Fruit fly (Drosophila melanogaster) whole organism, prepupa: Measurements from ENCODE around the gene CG10486.

ENCODE experiments used
- CG10631 ChIP-seq: fragments of 200-800 bp; sonication (Bioruptor generic); optimal IDR thresholded peaks from 2 replicates; lab custom pipeline; 2016; ENCODE audit warnings: missing biosample characterization, missing genetic modification characterization
- CG10669 ChIP-seq: fragments of 200-800 bp; sonication (Bioruptor generic); optimal IDR thresholded peaks from 3 replicates; lab custom pipeline; 2018; ENCODE audit warnings: missing biosample characterization, mild to moderate bottlenecking, missing genetic modification characterization, moderate library complexity
- CG11294 ChIP-seq: fragments of 200-800 bp; sonication (Bioruptor generic); IDR thresholded peaks from 2 replicates; pipeline ENCODE4 v1.3.6; 2022; ENCODE audit warnings: missing biosample characterization, missing genetic modification characterization
- CG11762 ChIP-seq: fragments of 200-800 bp; sonication (Bioruptor generic); optimal IDR thresholded peaks from 3 replicates; lab custom pipeline; 2016; ENCODE audit warnings: missing biosample characterization, missing genetic modification characterization; ENCODE audit not compliant: insufficient read depth
- CG1621 ChIP-seq: fragments of 200-800 bp; sonication (Bioruptor generic); optimal IDR thresholded peaks from 3 replicates; lab custom pipeline; 2018; ENCODE audit warnings: missing biosample characterization, mild to moderate bottlenecking, missing genetic modification characterization
- CG3032 ChIP-seq: fragments of 200-800 bp; optimal IDR thresholded peaks from 2 replicates; lab custom pipeline; 2019; ENCODE audit warnings: missing biosample characterization, mild to moderate bottlenecking, missing genetic modification characterization, moderate library complexity
- CG31627 ChIP-seq: fragments of 200-800 bp; sonication (Bioruptor generic); optimal IDR thresholded peaks from 3 replicates; lab custom pipeline; 2016; ENCODE audit warnings: missing biosample characterization, missing genetic modification characterization
- CG32006 ChIP-seq: fragments of 200-800 bp; sonication (Bioruptor generic); optimal IDR thresholded peaks from 3 replicates; lab custom pipeline; 2017; ENCODE audit warnings: missing biosample characterization, mild to moderate bottlenecking, missing genetic modification characterization
- CG34406 ChIP-seq: fragments of 200-800 bp; sonication (Bioruptor generic); optimal IDR thresholded peaks from 3 replicates; lab custom pipeline; 2016; ENCODE audit warnings: missing biosample characterization, missing genetic modification characterization
- CG3919 ChIP-seq: fragments of 200-800 bp; sonication (Bioruptor generic); optimal IDR thresholded peaks from 3 replicates; lab custom pipeline; 2016; ENCODE audit warnings: missing biosample characterization, missing genetic modification characterization
- CG4318 ChIP-seq: fragments of 200-800 bp; sonication (Bioruptor generic); optimal IDR thresholded peaks from 3 replicates; lab custom pipeline; 2017; ENCODE audit warnings: missing biosample characterization, mild to moderate bottlenecking, missing genetic modification characterization
- CG6163 ChIP-seq: fragments of 200-800 bp; sonication (Bioruptor generic); IDR thresholded peaks from 3 replicates; pipeline ENCODE4 v1.3.6; 2022; ENCODE audit warnings: missing biosample characterization, missing genetic modification characterization
- CG6276 ChIP-seq: fragments of 200-800 bp; sonication (Bioruptor generic); optimal IDR thresholded peaks from 2 replicates; lab custom pipeline; 2017; ENCODE audit warnings: missing biosample characterization, mild to moderate bottlenecking, missing genetic modification characterization
- CG6792 ChIP-seq: fragments of 200-800 bp; sonication (Bioruptor generic); optimal IDR thresholded peaks from 3 replicates; lab custom pipeline; 2016; ENCODE audit warnings: missing biosample characterization, missing genetic modification characterization
- CG6808 ChIP-seq: fragments of 200-800 bp; sonication (Bioruptor generic); optimal IDR thresholded peaks from 3 replicates; lab custom pipeline; 2017; ENCODE audit warnings: missing biosample characterization, missing genetic modification characterization, mild to moderate bottlenecking, moderate library complexity, missing genetic modification reagents
- CG7368 ChIP-seq: fragments of 200-800 bp; sonication (Bioruptor generic); optimal IDR thresholded peaks from 3 replicates; lab custom pipeline; 2016; ENCODE audit warnings: missing biosample characterization, missing genetic modification characterization
- CG8119 ChIP-seq: fragments of 200-800 bp; sonication (Bioruptor generic); IDR thresholded peaks from 3 replicates; pipeline ENCODE4 v1.3.6; 2022; ENCODE audit warnings: missing biosample characterization, missing genetic modification characterization
- CG8319 ChIP-seq: fragments of 200-800 bp; sonication (Bioruptor generic); optimal IDR thresholded peaks from 3 replicates; lab custom pipeline; 2016; ENCODE audit warnings: missing biosample characterization, missing genetic modification characterization
- CG8632 ChIP-seq: fragments of 200-800 bp; sonication (Bioruptor generic); optimal IDR thresholded peaks from 3 replicates; lab custom pipeline; 2016; ENCODE audit warnings: missing biosample characterization, missing genetic modification characterization
- Eip78C ChIP-seq: fragments of 200-800 bp; sonication (Bioruptor generic); peaks from one replicate; lab custom pipeline; 2016; ENCODE audit warnings: missing biosample characterization, missing genetic modification characterization
- Ets21C ChIP-seq: fragments of 200-800 bp; sonication (Bioruptor generic); optimal IDR thresholded peaks from 3 replicates; lab custom pipeline; 2016; ENCODE audit warnings: missing biosample characterization, missing genetic modification characterization
- Ets96B ChIP-seq: fragments of 200-800 bp; optimal IDR thresholded peaks from 2 replicates; lab custom pipeline; 2019; ENCODE audit warnings: missing biosample characterization, mild to moderate bottlenecking, missing genetic modification characterization, moderate library complexity
- Hr38 ChIP-seq: sonication (Bioruptor generic); optimal IDR thresholded peaks from 2 replicates; lab custom pipeline; 2016; ENCODE audit warnings: missing biosample characterization, missing genetic modification characterization
- Hr39 ChIP-seq: fragments of 200-800 bp; sonication (Bioruptor generic); optimal IDR thresholded peaks from 2 replicates; lab custom pipeline; 2016; ENCODE audit warnings: missing biosample characterization, missing genetic modification characterization
- Hr4 ChIP-seq: fragments of 200-800 bp; sonication (Bioruptor generic); optimal IDR thresholded peaks from 3 replicates; lab custom pipeline; 2016; ENCODE audit warnings: missing biosample characterization, missing genetic modification characterization
- Lpt ChIP-seq: fragments of 200-800 bp; sonication (Bioruptor generic); optimal IDR thresholded peaks from 3 replicates; lab custom pipeline; 2016; ENCODE audit warnings: missing biosample characterization, missing genetic modification characterization
- OdsH ChIP-seq: fragments of 200-800 bp; sonication (Bioruptor generic); optimal IDR thresholded peaks from 3 replicates; lab custom pipeline; 2016; ENCODE audit warnings: missing biosample characterization, missing genetic modification characterization
- Sox102F ChIP-seq: fragments of 200-800 bp; sonication (Bioruptor generic); optimal IDR thresholded peaks from 2 replicates; lab custom pipeline; 2016; ENCODE audit warnings: missing biosample characterization, mild to moderate bottlenecking, missing genetic modification characterization
- Sox14 ChIP-seq: fragments of 200-800 bp; sonication (Bioruptor generic); optimal IDR thresholded peaks from 3 replicates; lab custom pipeline; 2016; ENCODE audit warnings: missing biosample characterization, missing genetic modification characterization
- achi ChIP-seq: fragments of 200-800 bp; sonication (Bioruptor generic); optimal IDR thresholded peaks from 3 replicates; lab custom pipeline; 2016; ENCODE audit warnings: missing biosample characterization, missing genetic modification characterization
- acj6 ChIP-seq: fragments of 200-800 bp; sonication (Bioruptor generic); optimal IDR thresholded peaks from 3 replicates; lab custom pipeline; 2016; ENCODE audit warnings: missing biosample characterization, missing genetic modification characterization
- dac ChIP-seq: fragments of 200-800 bp; sonication (Bioruptor generic); optimal IDR thresholded peaks from 2 replicates; lab custom pipeline; 2017; ENCODE audit warnings: missing biosample characterization, mild to moderate bottlenecking, missing genetic modification characterization
- dsx ChIP-seq: fragments of 200-800 bp; optimal IDR thresholded peaks from 3 replicates; lab custom pipeline; 2019; ENCODE audit warnings: missing biosample characterization, mild to moderate bottlenecking, missing genetic modification characterization, moderate library complexity; ENCODE audit not compliant: poor library complexity, severe bottlenecking
- eg ChIP-seq: fragments of 200-800 bp; sonication (Bioruptor generic); IDR thresholded peaks from 3 replicates; pipeline ENCODE4 v1.3.6; 2022; ENCODE audit warnings: missing biosample characterization, missing genetic modification characterization
- fd85E ChIP-seq: fragments of 200-800 bp; sonication (Bioruptor generic); optimal IDR thresholded peaks from 3 replicates; lab custom pipeline; 2016; ENCODE audit warnings: missing biosample characterization, missing genetic modification characterization
- fkh ChIP-seq: fragments of 200-800 bp; sonication (Bioruptor generic); optimal IDR thresholded peaks from 3 replicates; lab custom pipeline; 2017; ENCODE audit warnings: missing biosample characterization, mild to moderate bottlenecking, missing genetic modification characterization, moderate library complexity
- lz ChIP-seq: fragments of 200-800 bp; sonication (Bioruptor generic); optimal IDR thresholded peaks from 3 replicates; lab custom pipeline; 2016; ENCODE audit warnings: missing biosample characterization, missing genetic modification characterization
- net ChIP-seq: fragments of 200-800 bp; sonication (Bioruptor generic); optimal IDR thresholded peaks from 3 replicates; lab custom pipeline; 2016; ENCODE audit warnings: missing biosample characterization, missing genetic modification characterization
- salr ChIP-seq, 2 experiments: fragments of 200-800 bp; sonication (Bioruptor generic); optimal IDR thresholded peaks; 3 replicates each; lab custom pipeline; 2016 to 2018; ENCODE audit warnings: missing biosample characterization in 2 of 2, missing genetic modification characterization in 2 of 2, mild to moderate bottlenecking in 1 of 2
- spab ChIP-seq: fragments of 200-800 bp; sonication (Bioruptor generic); optimal IDR thresholded peaks from 2 replicates; lab custom pipeline; 2017; ENCODE audit warnings: missing biosample characterization, mild to moderate bottlenecking, missing genetic modification characterization, missing genetic modification reagents
- ss ChIP-seq, 2 experiments: fragments of 200-800 bp; sonication (Bioruptor generic); optimal IDR thresholded peaks; 2 replicates in 1 of 2; 3 replicates in 1 of 2; lab custom pipeline; 2017 to 2018; ENCODE audit warnings: mild to moderate bottlenecking in 2 of 2, missing biosample characterization in 2 of 2, missing genetic modification characterization in 2 of 2, moderate library complexity in 1 of 2
- svp ChIP-seq: fragments of 200-800 bp; sonication (Bioruptor generic); peaks from one replicate; lab custom pipeline; 2016; ENCODE audit warnings: missing biosample characterization, missing genetic modification characterization
- topi ChIP-seq: fragments of 200-800 bp; sonication (Bioruptor generic); optimal IDR thresholded peaks from 3 replicates; lab custom pipeline; 2016; ENCODE audit warnings: missing biosample characterization, missing genetic modification characterization
- vri ChIP-seq: fragments of 200-800 bp; sonication (Bioruptor generic); optimal IDR thresholded peaks from 3 replicates; lab custom pipeline; 2016; ENCODE audit warnings: missing biosample characterization, mild to moderate bottlenecking, missing genetic modification characterization

CG10486 gene

dm6 chr3L:5862994-5863393, 43.5 kb downstream of the CG10486 start (continued):
- TF ChIP-seq CG31627 (GFP tag; lab: Kevin White, UChicago) (peak; percentile 70), CG11762 (peak; percentile 47), achi (GFP tag; lab: Kevin White, UChicago) (peak; percentile 54), CG34406 (GFP tag; lab: Kevin White, UChicago) (peak; percentile 48), ss (GFP tag; optimal IDR thresholded peaks at IDR 0.05; lab: Kevin White, UChicago) (peak; percentile 44 to 48), fd85E (no peak), topi (GFP tag; lab: Kevin White, UChicago) (peak; percentile 70), CG6808 (GFP tag; lab: Kevin White, UChicago) (peak; percentile 68), Sox14 (GFP tag; lab: Kevin White, UChicago) (peak; percentile 59), vri (GFP tag; lab: Kevin White, UChicago) (peak; percentile 62), lz (GFP tag; lab: Kevin White, UChicago) (peak; percentile 72), acj6 (GFP tag; lab: Kevin White, UChicago) (peak; percentile 55), CG7368 (GFP tag; lab: Kevin White, UChicago) (peak; percentile 64), OdsH (GFP tag; lab: Kevin White, UChicago) (peak; percentile 57), net (GFP tag; lab: Kevin White, UChicago) (peak; percentile 42), Hr4 (GFP tag; lab: Kevin White, UChicago) (peak; percentile 6), CG8632 (GFP tag; lab: Kevin White, UChicago) (peak; percentile 58), dac (GFP tag; lab: Kevin White, UChicago) (no peak), CG10669 (GFP tag; lab: Kevin White, UChicago) (peak; percentile 54)

- TF ChIP-seq CG31627 (GFP tag; lab: Kevin White, UChicago) (no peak), CG6163 (GFP tag; lab: Robert Waterston, UW) (no peak), Hr4 (GFP tag; lab: Kevin White, UChicago) (no peak), Ets96B (tag; lab: Kevin White, UChicago) (no peak), OdsH (GFP tag; lab: Kevin White, UChicago) (no peak), CG32006 (GFP tag; lab: Kevin White, UChicago) (no peak), spab (GFP tag; lab: Kevin White, UChicago) (no peak), CG6276 (GFP tag; lab: Kevin White, UChicago) (no peak), CG8319 (GFP tag; lab: Kevin White, UChicago) (no peak), salr (GFP tag; optimal IDR thresholded peaks at IDR 0.05; lab: Kevin White, UChicago) (no peak)
Observed at dm6 chr3L:5859029-5859428, 47.5 kb downstream of the CG10486 start.

- peak; percentile 8 for TF ChIP-seq CG6792
- TF ChIP-seq svp, result peak; percentile 72
- TF ChIP-seq Hr39, result peak; percentile 26
- TF ChIP-seq achi (GFP tag; lab: Kevin White, UChicago), result no peak
- TF ChIP-seq fkh (GFP tag; lab: Kevin White, UChicago), result no peak
- TF ChIP-seq Hr38 (GFP tag; lab: Kevin White, UChicago), result no peak
- no peak for TF ChIP-seq Sox102F (GFP tag; lab: Kevin White, UChicago)
- no peak for TF ChIP-seq Ets21C
- TF ChIP-seq Hr4 (GFP tag; lab: Kevin White, UChicago), result no peak
- TF ChIP-seq CG3919 (GFP tag; lab: Kevin White, UChicago), result peak; percentile 26
- TF ChIP-seq salr (GFP tag; optimal IDR thresholded peaks at IDR 0.05; lab: Kevin White, UChicago), result no peak
- TF ChIP-seq topi (GFP tag; lab: Kevin White, UChicago), result peak; percentile 11
- TF ChIP-seq eg (GFP tag; lab: Robert Waterston, UW), result no peak
- TF ChIP-seq lz (GFP tag; lab: Kevin White, UChicago), result peak; percentile 11
- TF ChIP-seq Eip78C (GFP tag; lab: Kevin White, UChicago), result peak; percentile 77
- no peak for TF ChIP-seq Lpt (GFP tag; lab: Kevin White, UChicago)
- no peak for TF ChIP-seq CG1621 (tag; lab: Kevin White, UChicago)
- TF ChIP-seq spab (GFP tag; lab: Kevin White, UChicago), result peak; percentile 46
- TF ChIP-seq CG10669 (GFP tag; lab: Kevin White, UChicago), result peak; percentile 52
- TF ChIP-seq CG4318 (GFP tag; lab: Kevin White, UChicago), result no peak
- peak; percentile 45 for TF ChIP-seq CG3032
- no peak for TF ChIP-seq net (GFP tag; lab: Kevin White, UChicago)
- peak; percentile 56 for TF ChIP-seq Ets96B (tag; lab: Kevin White, UChicago)
- TF ChIP-seq fd85E, result no peak
- peak; percentile 14 for TF ChIP-seq OdsH (GFP tag; lab: Kevin White, UChicago)
- peak; percentile 29 for TF ChIP-seq Sox14 (GFP tag; lab: Kevin White, UChicago)
- TF ChIP-seq CG11294 (GFP tag; lab: Robert Waterston, UW), result no peak
- TF ChIP-seq vri (GFP tag; lab: Kevin White, UChicago), result peak; percentile 13
- TF ChIP-seq CG10631 (GFP tag; lab: Kevin White, UChicago), result peak; percentile 28
- TF ChIP-seq CG31627 (GFP tag; lab: Kevin White, UChicago), result no peak
- no peak for TF ChIP-seq CG8119
- peak; percentile 3 for TF ChIP-seq CG32006 (GFP tag; lab: Kevin White, UChicago)
- TF ChIP-seq CG6276 (GFP tag; lab: Kevin White, UChicago), result no peak
- no peak for TF ChIP-seq CG11762
- no peak for TF ChIP-seq CG7368 (GFP tag; lab: Kevin White, UChicago)
- TF ChIP-seq dsx, result peak; percentile 41
Observed at dm6 chr3L:5856919-5857318, 49.6 kb downstream of the CG10486 start.
